Worm (Caenorhabditis elegans): ENCODE results near the gene cal-1.

cal-1 gene

DNA sequence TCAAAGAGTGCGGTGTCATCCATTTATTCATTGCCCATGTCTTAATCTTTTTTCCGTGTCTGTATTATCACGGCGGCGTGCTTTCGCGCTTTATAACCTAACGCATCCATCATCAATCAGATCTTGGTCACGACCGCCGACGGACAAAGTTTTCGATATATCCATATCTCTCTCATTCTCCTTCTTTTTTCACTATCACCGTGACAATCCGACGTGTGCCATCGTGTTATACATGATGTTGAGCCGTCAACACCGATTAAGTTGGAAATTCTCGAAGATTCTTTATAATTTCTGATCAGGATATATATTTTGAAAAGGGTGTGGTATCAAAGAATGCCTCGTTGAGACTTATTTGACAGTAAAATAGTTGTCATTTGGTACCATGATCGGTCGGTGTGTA is 39.9 kb upstream of the cal-1 start:
- TF ChIP-seq F37B4.10 (GFP tag; IDR thresholded peaks at IDR 0.05) (no peak), Y95B8A.8 (GFP tag; IDR thresholded peaks at IDR 0.05) (0 out of 2 replicates have a peak, but pooled peaks have one; percentile 16)

ce11 chrV:12555872-12556271 is 38.8 kb upstream of the cal-1 start:
- no peak for TF ChIP-seq K11D2.4 (GFP tag; IDR thresholded peaks at IDR 0.05)
- 0 out of 2 replicates have a peak, but pooled peaks have one; percentile 45 for TF ChIP-seq Y95B8A.8 (GFP tag; IDR thresholded peaks at IDR 0.05)

ce11 chrV:12554172-12555031 is 37.4 kb upstream of the cal-1 start:
- TF ChIP-seq somi-1 (GFP tag; optimal IDR thresholded peaks at IDR 0.05), result peak; percentile 45
- TF ChIP-seq Y95B8A.8 (GFP tag; IDR thresholded peaks at IDR 0.05), result no peak
- 0 out of 2 replicates have a peak, but pooled peaks have one; percentile 14 for TF ChIP-seq C06A6.2 (GFP tag; conservative IDR thresholded peaks at IDR 0.05)
- TF ChIP-seq efl-1 (GFP tag; optimal IDR thresholded peaks at IDR 0.05), result no peak
- TF ChIP-seq ztf-26 (tag; optimal IDR thresholded peaks at IDR 0.05), result peak; percentile 32
- TF ChIP-seq B0019.2 (GFP tag; conservative IDR thresholded peaks at IDR 0.05), result no peak
- TF ChIP-seq ama-1 (optimal IDR thresholded peaks at IDR 0.05), result peak; percentile 54
- TF ChIP-seq ama-1 (GFP tag; optimal IDR thresholded peaks at IDR 0.05), result no peak

ce11 chrV:12553286-12553725 is 36.3 kb upstream of the cal-1 start:
- TF ChIP-seq nhr-179 (tag; optimal IDR thresholded peaks at IDR 0.05) (no peak), C06A6.2 (GFP tag; conservative IDR thresholded peaks at IDR 0.05) (peak; percentile 59; the same call in 1 of the 2 replicates), K11D2.4 (GFP tag; IDR thresholded peaks at IDR 0.05) (peak; percentile 63), mcd-1 (GFP tag; IDR thresholded peaks at IDR 0.05) (0 out of 2 replicates have a peak, but pooled peaks have one; percentile 10), chd-7 (tag; optimal IDR thresholded peaks at IDR 0.05) (peak; percentile 21), snpc-1.3 (tag; optimal IDR thresholded peaks at IDR 0.05; ENCODE audit: insufficient read depth) (no peak), B0019.2 (GFP tag; conservative IDR thresholded peaks at IDR 0.05) (no peak), ztf-26 (tag; optimal IDR thresholded peaks at IDR 0.05) (peak; percentile 82), egl-18 (GFP tag; IDR thresholded peaks at IDR 0.05) (no peak), snpc-4 (GFP tag; optimal IDR thresholded peaks at IDR 0.05) (no peak), snpc-4 (tag; optimal IDR thresholded peaks at IDR 0.05) (no peak), egl-44 (GFP tag; IDR thresholded peaks at IDR 0.05) (no peak), sptf-2 (GFP tag; optimal IDR thresholded peaks at IDR 0.05) (no peak), ets-4 (GFP tag; optimal IDR thresholded peaks at IDR 0.05) (no peak), let-607 (tag; optimal IDR thresholded peaks at IDR 0.05) (no peak), Y56A3A.18 (GFP tag; IDR thresholded peaks at IDR 0.05) (no peak), F49E8.2 (tag; optimal IDR thresholded peaks at IDR 0.05; ENCODE audit: insufficient read depth) (no peak), madf-6 (GFP tag; IDR thresholded peaks at IDR 0.05) (no peak), cebp-1 (GFP tag; IDR thresholded peaks at IDR 0.05) (no peak), cebp-1 (tag; optimal IDR thresholded peaks at IDR 0.05) (peak; percentile 7), somi-1 (GFP tag; optimal IDR thresholded peaks at IDR 0.05) (peak; percentile 87), Y95B8A.8 (GFP tag; IDR thresholded peaks at IDR 0.05) (no peak), B0261.1 (tag; optimal IDR thresholded peaks at IDR 0.05) (no peak), lin-40 (tag; optimal IDR thresholded peaks at IDR 0.05) (peak; percentile 30), ceh-58 (GFP tag; IDR thresholded peaks at IDR 0.05) (no peak), hlh-26 (GFP tag; conservative IDR thresholded peaks at IDR 0.05) (no peak), let-526 (GFP tag; IDR thresholded peaks at IDR 0.05) (no peak)
